Worm (Caenorhabditis elegans) whole organism, L3 larva: ENCODE measurements around the gene Y116A8C.24.

ENCODE experiments used
- R02D3.7 ChIP-seq: fragments of 150-350 bp; optimal IDR thresholded peaks from 2 replicates; lab custom pipeline; 2014; ENCODE audit warnings: missing biosample characterization, missing genetic modification characterization
- ZK546.5 ChIP-seq: sonication (generic microtip); optimal IDR thresholded peaks from 2 replicates; lab custom pipeline; 2017; ENCODE audit warnings: missing biosample characterization, missing genetic modification characterization
- aly-2 ChIP-seq: fragments of 150-350 bp; optimal IDR thresholded peaks from 2 replicates; lab custom pipeline; 2014; ENCODE audit warnings: missing biosample characterization, missing genetic modification characterization
- ama-1 ChIP-seq: fragments of 150-350 bp; optimal IDR thresholded peaks from 2 replicates; lab custom pipeline; 2018
- ceh-16 ChIP-seq: sonication (generic microtip); optimal IDR thresholded peaks from 2 replicates; lab custom pipeline; 2017; ENCODE audit warnings: missing biosample characterization, missing genetic modification characterization
- ceh-82 ChIP-seq: fragments of 150-350 bp; optimal IDR thresholded peaks from 2 replicates; lab custom pipeline; 2014; ENCODE audit warnings: missing biosample characterization, missing genetic modification characterization
- daf-12 ChIP-seq: fragments of 150-350 bp; optimal IDR thresholded peaks from 2 replicates; lab custom pipeline; 2014; ENCODE audit warnings: missing biosample characterization, missing genetic modification reagents, missing genetic modification characterization
- egl-27 ChIP-seq: sonication (generic microtip); optimal IDR thresholded peaks from 4 replicates; lab custom pipeline; 2017; ENCODE audit warnings: missing biosample characterization, missing genetic modification reagents, missing genetic modification characterization
- egl-5 ChIP-seq: fragments of 150-350 bp; optimal IDR thresholded peaks from 2 replicates; lab custom pipeline; 2017; ENCODE audit warnings: missing biosample characterization, missing genetic modification reagents, missing genetic modification characterization, inconsistent platforms
- elt-3 ChIP-seq, 3 experiments: fragments of 150-350 bp in 1 of 3; sonication (generic microtip) in 2 of 3; optimal IDR thresholded peaks; 2 replicates in 2 of 3; 4 replicates in 1 of 3; lab custom pipeline; 2014 to 2017; ENCODE audit warnings: missing biosample characterization in 3 of 3, missing genetic modification characterization in 3 of 3
- eor-1 ChIP-seq, 2 experiments: fragments of 150-350 bp; optimal IDR thresholded peaks; 2 replicates each; lab custom pipeline; 2014 to 2018; ENCODE audit warnings: missing biosample characterization in 2 of 2, missing genetic modification characterization in 2 of 2
- fkh-10 ChIP-seq: sonication (generic microtip); optimal IDR thresholded peaks from 2 replicates; lab custom pipeline; 2017; ENCODE audit warnings: missing biosample characterization, missing genetic modification reagents, missing genetic modification characterization
- fkh-2 ChIP-seq: fragments of 150-350 bp; optimal IDR thresholded peaks from 2 replicates; lab custom pipeline; 2014; ENCODE audit warnings: missing biosample characterization, missing genetic modification reagents, missing genetic modification characterization
- fos-1 ChIP-seq: fragments of 150-350 bp; optimal IDR thresholded peaks from 2 replicates; lab custom pipeline; 2014; ENCODE audit warnings: missing biosample characterization, missing genetic modification characterization
- lin-39 ChIP-seq: fragments of 150-350 bp; optimal IDR thresholded peaks from 2 replicates; lab custom pipeline; 2018; ENCODE audit warnings: missing biosample characterization, missing genetic modification reagents, missing genetic modification characterization
- lsy-12 ChIP-seq: sonication (generic microtip); optimal IDR thresholded peaks from 2 replicates; lab custom pipeline; 2016; ENCODE audit warnings: mild to moderate bottlenecking, missing genetic modification characterization, missing compliant biosample characterization
- mdl-1 ChIP-seq: fragments of 150-350 bp; optimal IDR thresholded peaks from 2 replicates; lab custom pipeline; 2014; ENCODE audit warnings: missing biosample characterization, missing genetic modification characterization
- nfya-1 ChIP-seq: sonication (generic microtip); optimal IDR thresholded peaks from 2 replicates; lab custom pipeline; 2017; ENCODE audit warnings: missing genetic modification characterization, mild to moderate bottlenecking, missing compliant biosample characterization, antibody characterized with exemption, moderate library complexity; ENCODE audit not compliant: insufficient read depth
- nhr-11 ChIP-seq: fragments of 150-350 bp; optimal IDR thresholded peaks from 2 replicates; lab custom pipeline; 2014; ENCODE audit warnings: missing biosample characterization, missing genetic modification characterization
- nhr-12 ChIP-seq: fragments of 150-350 bp; optimal IDR thresholded peaks from 2 replicates; lab custom pipeline; 2014; ENCODE audit warnings: missing biosample characterization, missing genetic modification characterization
- nhr-23 ChIP-seq: fragments of 150-350 bp; optimal IDR thresholded peaks from 2 replicates; lab custom pipeline; 2014; ENCODE audit warnings: missing biosample characterization, missing genetic modification reagents, missing genetic modification characterization
- nhr-25 ChIP-seq: sonication (generic microtip); optimal IDR thresholded peaks from 2 replicates; lab custom pipeline; 2017; ENCODE audit warnings: missing biosample characterization, missing genetic modification characterization
- nhr-28 ChIP-seq: fragments of 150-350 bp; optimal IDR thresholded peaks from 2 replicates; lab custom pipeline; 2014; ENCODE audit warnings: missing biosample characterization, missing genetic modification characterization
- nhr-43 ChIP-seq: sonication (generic microtip); optimal IDR thresholded peaks from 2 replicates; lab custom pipeline; 2016; ENCODE audit warnings: mild to moderate bottlenecking, missing genetic modification characterization, missing compliant biosample characterization; ENCODE audit not compliant: poor library complexity, severe bottlenecking
- nhr-77 ChIP-seq: fragments of 150-350 bp; optimal IDR thresholded peaks from 2 replicates; lab custom pipeline; 2014; ENCODE audit warnings: missing biosample characterization, missing genetic modification characterization
- pha-4 ChIP-seq: fragments of 150-350 bp; optimal IDR thresholded peaks from 2 replicates; lab custom pipeline; 2014; ENCODE audit warnings: missing biosample characterization, missing genetic modification reagents, missing genetic modification characterization
- pqm-1 ChIP-seq: fragments of 150-350 bp; optimal IDR thresholded peaks from 2 replicates; lab custom pipeline; 2017; ENCODE audit warnings: missing biosample characterization, missing genetic modification characterization, inconsistent platforms
- snpc-4 ChIP-seq: fragments of 150-350 bp; optimal IDR thresholded peaks from 2 replicates; lab custom pipeline; 2014; ENCODE audit warnings: missing biosample characterization, missing genetic modification characterization
- tbx-2 ChIP-seq: sonication (generic microtip); optimal IDR thresholded peaks from 2 replicates; lab custom pipeline; 2016; ENCODE audit warnings: mild to moderate bottlenecking, missing genetic modification characterization, missing compliant biosample characterization
- unc-39 ChIP-seq: sonication (generic microtip); optimal IDR thresholded peaks from 4 replicates; lab custom pipeline; 2017; ENCODE audit warnings: missing biosample characterization, missing genetic modification characterization
- zag-1 ChIP-seq: fragments of 150-350 bp; optimal IDR thresholded peaks from 2 replicates; lab custom pipeline; 2014; ENCODE audit warnings: missing biosample characterization, missing genetic modification characterization

The Y116A8C.24 gene

ce11 chrIV:17058036-17058435 is 12.7 kb downstream of the Y116A8C.24 start, which contains the start of gene Y116A8C.44:
Y116A8C.44 (minus strand) TSS chrIV:17058136.
- TF ChIP-seq fkh-2 (tag; lab: Kevin White, UChicago) (no peak), tbx-2 (no peak), daf-12 (tag; lab: Kevin White, UChicago) (no peak), nhr-28 (no peak), nhr-77 (tag; lab: Kevin White, UChicago) (no peak), nhr-11 (tag; lab: Kevin White, UChicago) (no peak), nfya-1 (tag; lab: Kevin White, UChicago) (no peak), fos-1 (tag; lab: Kevin White, UChicago) (no peak)

ce11 chrIV:17053261-17053660 is 17.4 kb downstream of the Y116A8C.24 start, which contains the start of gene Y116A8C.23:
Y116A8C.23 (plus strand) TSS chrIV:17053561.
- TF ChIP-seq egl-27 (tag; lab: Kevin White, UChicago) (no peak), nhr-11 (tag; lab: Kevin White, UChicago) (no peak), ZK546.5 (tag; lab: Kevin White, UChicago) (no peak), pqm-1 (tag; lab: Kevin White, UChicago) (no peak)

ce11 chrIV:17048257-17048656 is 22.4 kb downstream of the Y116A8C.24 start, which contains the start of gene athp-3:
athp-3 (minus strand) TSS chrIV:17048357.
- TF ChIP-seq nhr-12 (tag; lab: Kevin White, UChicago) = no peak
- no peak for TF ChIP-seq aly-2 (tag; lab: Kevin White, UChicago)

- TF ChIP-seq nhr-23 (tag; lab: Kevin White, UChicago) (no peak), nhr-25 (tag; lab: Kevin White, UChicago) (no peak), ceh-16 (tag; lab: Kevin White, UChicago) (no peak), pqm-1 (tag; lab: Kevin White, UChicago) (no peak), eor-1 (tag; optimal IDR thresholded peaks at IDR 0.05; lab: Kevin White, UChicago) (no peak), tbx-2 (no peak), egl-27 (tag; lab: Kevin White, UChicago) (no peak), zag-1 (tag; lab: Kevin White, UChicago) (no peak), ama-1 (lab: Kevin White, UChicago) (no peak), ceh-82 (tag; lab: Kevin White, UChicago) (no peak), ZK546.5 (tag; lab: Kevin White, UChicago) (no peak), elt-3 (tag; optimal IDR thresholded peaks at IDR 0.05; lab: Kevin White, UChicago) (no peak)
Observed at ce11 chrIV:17045691-17046090, 25.0 kb downstream of the Y116A8C.24 start, which contains the start of gene clec-195. clec-195 (minus strand) TSS chrIV:17045791.

- TF ChIP-seq zag-1 (tag; lab: Kevin White, UChicago) = no peak
- no peak for TF ChIP-seq fkh-10 (GFP tag; lab: Kevin White, UChicago)
- TF ChIP-seq fos-1 (tag; lab: Kevin White, UChicago) = no peak
- no peak for TF ChIP-seq nhr-77 (tag; lab: Kevin White, UChicago)
- no peak for TF ChIP-seq nhr-12 (tag; lab: Kevin White, UChicago)
- no peak for TF ChIP-seq ceh-16 (tag; lab: Kevin White, UChicago)
- no peak for TF ChIP-seq fkh-2 (tag; lab: Kevin White, UChicago)
- no peak for TF ChIP-seq lsy-12
- TF ChIP-seq tbx-2 = no peak
- TF ChIP-seq unc-39 = no peak
- TF ChIP-seq nhr-43 (tag; lab: Kevin White, UChicago) = no peak
- TF ChIP-seq nhr-11 (tag; lab: Kevin White, UChicago) = no peak
Observed at ce11 chrIV:17040618-17041017, 30.1 kb downstream of the Y116A8C.24 start, which contains the start of gene Y116A8C.20. Y116A8C.20 (plus strand) TSS chrIV:17040918.

ce11 chrIV:17039545-17039944 is 31.1 kb downstream of the Y116A8C.24 start, which contains the start of gene Y116A8C.19:
Y116A8C.19 (minus strand) TSS chrIV:17039645.
- TF ChIP-seq unc-39 = no peak
- TF ChIP-seq fkh-2 (tag; lab: Kevin White, UChicago) = no peak
- TF ChIP-seq egl-27 (tag; lab: Kevin White, UChicago) = no peak
- TF ChIP-seq ama-1 (lab: Kevin White, UChicago) = no peak
- no peak for TF ChIP-seq fkh-10 (GFP tag; lab: Kevin White, UChicago)
- no peak for TF ChIP-seq nhr-28
- no peak for TF ChIP-seq nhr-23 (tag; lab: Kevin White, UChicago)
- TF ChIP-seq egl-5 = no peak
- no peak for TF ChIP-seq mdl-1
- no peak for TF ChIP-seq nhr-43 (tag; lab: Kevin White, UChicago)
- TF ChIP-seq aly-2 (tag; lab: Kevin White, UChicago) = no peak
- no peak for TF ChIP-seq lin-39 (tag; lab: Kevin White, UChicago)
- no peak for TF ChIP-seq R02D3.7 (tag; lab: Kevin White, UChicago)
- TF ChIP-seq fos-1 (tag; lab: Kevin White, UChicago) = no peak
- no peak for TF ChIP-seq nhr-11 (tag; lab: Kevin White, UChicago)
- TF ChIP-seq pha-4 = no peak
- TF ChIP-seq snpc-4 (tag; lab: Kevin White, UChicago) = no peak
